Fruit fly (Drosophila melanogaster): ENCODE results near the gene Or85e.
A peak's percentile ranks its signal among the peaks of the same experiment; 100 is the strongest.

The Or85e gene

DNA sequence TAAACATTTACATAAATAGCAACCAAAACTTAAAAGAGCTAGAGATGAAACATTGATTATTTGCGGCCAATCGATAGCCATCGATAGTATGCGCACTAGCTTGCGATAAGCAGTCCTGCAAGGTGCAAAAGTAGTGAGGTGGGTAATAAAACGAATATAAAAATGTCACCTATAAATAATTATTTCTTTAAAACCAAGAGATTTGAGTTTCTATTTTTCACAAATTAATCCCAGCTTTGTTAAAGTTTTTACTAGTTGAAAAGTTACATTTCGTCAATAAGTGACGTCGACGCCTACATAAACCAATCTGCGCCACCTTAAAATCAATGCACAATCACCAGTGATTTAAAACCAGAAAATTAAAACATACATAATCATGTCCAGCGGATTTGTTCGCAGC lies 15.1 kb upstream of the Or85e start, which contains the start of the genes Mkk4 and SLIRP2:
Gene Mkk4 (minus strand): TSS at position 56 of the 400 bp plus-strand sequence.
Gene SLIRP2 (plus strand): TSS at position 344 of the 400 bp plus-strand sequence.
- peak; percentile 99 for TF ChIP-seq CG8301 (tag; optimal IDR thresholded peaks at IDR 0.05)
- peak; percentile 50 for TF ChIP-seq EcR (GFP tag; optimal IDR thresholded peaks at IDR 0.05)
- TF ChIP-seq Pif1B (GFP tag; optimal IDR thresholded peaks at IDR 0.05) = peak; percentile 99
- peak; percentile 99 for TF ChIP-seq CG8159 (tag; optimal IDR thresholded peaks at IDR 0.05)
- peak; percentile 97 for TF ChIP-seq Snoo (tag; optimal IDR thresholded peaks at IDR 0.05)
- TF ChIP-seq CG32121 (GFP tag; IDR thresholded peaks at IDR 0.05) = peak; percentile 98
- TF ChIP-seq D1 (tag; optimal IDR thresholded peaks at IDR 0.05) = no peak
- TF ChIP-seq CG4496 (GFP tag; IDR thresholded peaks at IDR 0.05) = peak; percentile 99
- peak; percentile 99 for TF ChIP-seq CG15710 (tag; optimal IDR thresholded peaks at IDR 0.05)
- peak; percentile 93 for TF ChIP-seq gl (tag; optimal IDR thresholded peaks at IDR 0.05)
- TF ChIP-seq Ets98B (GFP tag; IDR thresholded peaks at IDR 0.05) = peak; percentile 99
- TF ChIP-seq Pif1A (GFP tag; optimal IDR thresholded peaks at IDR 0.05) = peak; percentile 99
- TF ChIP-seq rn (GFP tag; IDR thresholded peaks at IDR 0.05) = peak; percentile 97
- TF ChIP-seq CG14655 (GFP tag; optimal IDR thresholded peaks at IDR 0.05) = peak; percentile 99
- peak; percentile 99 for TF ChIP-seq fd96Ca (GFP tag; IDR thresholded peaks at IDR 0.05)
- TF ChIP-seq CG17806 (tag; optimal IDR thresholded peaks at IDR 0.05) = peak; percentile 99
- peak; percentile 99 for TF ChIP-seq CG34367 (tag; optimal IDR thresholded peaks at IDR 0.05)
- peak; percentile 98 for TF ChIP-seq CG9948 (tag; optimal IDR thresholded peaks at IDR 0.05)
- no peak for TF ChIP-seq CG13204 (GFP tag; optimal IDR thresholded peaks at IDR 0.05)
- TF ChIP-seq CG10348 (GFP tag; IDR thresholded peaks at IDR 0.05) = peak; percentile 93
- TF ChIP-seq CG12605 (GFP tag; IDR thresholded peaks at IDR 0.05) = peak; percentile 98

DNA sequence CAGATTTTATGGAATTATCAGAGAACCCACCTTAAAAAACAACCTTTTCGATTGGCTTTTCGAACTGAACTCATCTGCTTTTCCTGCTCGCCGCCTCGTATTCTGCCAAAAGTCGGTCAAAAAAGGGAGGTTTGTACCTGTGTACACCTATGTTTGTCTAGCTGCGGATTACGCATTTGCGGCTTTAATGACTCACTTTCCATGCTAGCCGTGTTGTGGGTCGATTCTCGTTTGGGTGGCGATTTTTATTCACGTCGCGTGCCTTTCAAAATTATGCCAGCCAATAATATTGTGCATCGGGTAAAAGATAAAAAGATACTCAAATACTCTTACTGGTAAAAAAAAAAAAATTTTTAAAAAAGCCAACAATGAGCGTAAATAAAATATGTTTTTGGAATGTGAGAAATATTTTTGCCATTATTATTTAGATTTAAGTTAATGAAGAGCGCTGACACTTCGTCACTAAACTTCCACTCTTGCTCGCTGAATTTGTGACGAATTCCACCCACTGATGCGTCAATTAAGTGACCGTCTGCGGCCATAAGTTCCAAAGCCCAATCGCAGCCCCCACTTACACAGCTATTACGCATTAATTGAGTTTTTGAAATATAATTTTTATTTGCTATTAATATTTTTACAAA lies 10.0 kb upstream of the Or85e start, which contains the start of gene Cyp313b1:
Gene Cyp313b1 (minus strand): TSS at position 71 of the 641 bp plus-strand sequence.
- TF ChIP-seq Ets98B (GFP tag; IDR thresholded peaks at IDR 0.05) (no peak), CG15710 (tag; optimal IDR thresholded peaks at IDR 0.05) (no peak), EcR (GFP tag; optimal IDR thresholded peaks at IDR 0.05) (no peak), CG17806 (tag; optimal IDR thresholded peaks at IDR 0.05) (no peak), CG32121 (GFP tag; IDR thresholded peaks at IDR 0.05) (no peak), CG12605 (GFP tag; IDR thresholded peaks at IDR 0.05) (no peak), CG9948 (tag; optimal IDR thresholded peaks at IDR 0.05) (no peak), Snoo (tag; optimal IDR thresholded peaks at IDR 0.05) (no peak), CG14655 (GFP tag; optimal IDR thresholded peaks at IDR 0.05) (no peak), CG13204 (GFP tag; optimal IDR thresholded peaks at IDR 0.05) (no peak), CG10348 (GFP tag; IDR thresholded peaks at IDR 0.05) (no peak), rn (GFP tag; IDR thresholded peaks at IDR 0.05) (no peak), D1 (tag; optimal IDR thresholded peaks at IDR 0.05) (no peak), fd96Ca (GFP tag; IDR thresholded peaks at IDR 0.05) (no peak), Pif1A (GFP tag; optimal IDR thresholded peaks at IDR 0.05) (no peak)

DNA sequence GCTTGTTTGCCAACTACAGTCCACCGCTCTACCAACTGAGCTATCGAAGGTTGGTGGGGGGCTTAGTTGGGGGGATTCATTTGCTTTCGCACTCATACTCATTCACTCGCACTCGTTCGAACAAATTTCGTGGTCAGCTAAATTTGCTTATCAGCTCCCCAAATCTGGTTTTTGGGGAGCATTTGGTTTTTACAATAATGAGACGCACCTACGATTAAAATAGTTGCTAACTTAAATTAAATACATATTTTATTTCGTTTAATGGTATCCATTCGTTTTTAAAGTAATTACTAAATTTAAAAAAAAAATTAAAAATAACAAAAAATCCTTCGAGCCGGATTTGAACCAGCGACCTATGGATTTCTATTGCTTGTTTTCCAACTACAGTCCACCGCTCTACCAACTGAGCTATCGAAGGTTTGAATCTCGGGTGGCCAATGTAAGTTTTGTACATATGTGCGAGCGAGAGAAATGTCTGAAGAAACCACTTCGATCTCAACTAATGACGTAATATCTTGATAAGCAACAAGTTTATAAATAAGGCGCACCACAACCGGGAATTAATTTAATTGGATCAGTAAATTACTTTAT lies 6.8 kb upstream of the Or85e start:
- TF ChIP-seq CG17806 (tag; optimal IDR thresholded peaks at IDR 0.05) (no peak), CG8301 (tag; optimal IDR thresholded peaks at IDR 0.05) (no peak), CG10348 (GFP tag; IDR thresholded peaks at IDR 0.05) (no peak), CG4496 (GFP tag; IDR thresholded peaks at IDR 0.05) (0 out of 3 replicates have a peak, but pooled peaks have one; percentile 21), EcR (GFP tag; optimal IDR thresholded peaks at IDR 0.05) (no peak), CG12605 (GFP tag; IDR thresholded peaks at IDR 0.05) (no peak), CG9948 (tag; optimal IDR thresholded peaks at IDR 0.05) (no peak), Pif1A (GFP tag; optimal IDR thresholded peaks at IDR 0.05) (no peak), rn (GFP tag; IDR thresholded peaks at IDR 0.05) (no peak)

DNA sequence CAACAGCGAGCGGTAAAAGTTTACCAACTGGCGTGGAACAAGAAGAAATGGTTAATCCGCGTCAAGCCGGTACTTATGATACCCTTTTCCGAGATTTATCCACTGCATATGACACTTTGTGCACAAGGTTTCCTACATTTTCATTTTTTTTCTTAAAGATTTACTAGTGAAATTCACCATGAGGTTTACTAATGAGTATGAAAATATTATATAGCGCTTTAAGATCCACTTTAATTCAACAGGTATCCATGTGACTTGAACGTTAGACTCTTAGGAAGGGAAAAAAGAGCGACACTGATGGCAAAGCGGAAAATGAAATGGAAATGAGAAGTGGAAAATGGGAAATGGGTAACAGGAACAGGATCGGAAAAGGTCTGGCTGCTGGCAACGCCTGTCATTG lies 3.0 kb upstream of the Or85e start:
- TF ChIP-seq CG32121 (GFP tag; IDR thresholded peaks at IDR 0.05) = no peak
- TF ChIP-seq CG9948 (tag; optimal IDR thresholded peaks at IDR 0.05) = no peak
- no peak for TF ChIP-seq CG14655 (GFP tag; optimal IDR thresholded peaks at IDR 0.05)
- TF ChIP-seq EcR (GFP tag; optimal IDR thresholded peaks at IDR 0.05) = no peak
- TF ChIP-seq fd96Ca (GFP tag; IDR thresholded peaks at IDR 0.05) = no peak
- no peak for TF ChIP-seq rn (GFP tag; IDR thresholded peaks at IDR 0.05)
- no peak for TF ChIP-seq CG17806 (tag; optimal IDR thresholded peaks at IDR 0.05)
- no peak for TF ChIP-seq D1 (tag; optimal IDR thresholded peaks at IDR 0.05)
- TF ChIP-seq CG13204 (GFP tag; optimal IDR thresholded peaks at IDR 0.05) = no peak
- no peak for TF ChIP-seq Pif1B (GFP tag; optimal IDR thresholded peaks at IDR 0.05)
- TF ChIP-seq Snoo (tag; optimal IDR thresholded peaks at IDR 0.05) = no peak
- TF ChIP-seq CG4496 (GFP tag; IDR thresholded peaks at IDR 0.05) = no peak

DNA sequence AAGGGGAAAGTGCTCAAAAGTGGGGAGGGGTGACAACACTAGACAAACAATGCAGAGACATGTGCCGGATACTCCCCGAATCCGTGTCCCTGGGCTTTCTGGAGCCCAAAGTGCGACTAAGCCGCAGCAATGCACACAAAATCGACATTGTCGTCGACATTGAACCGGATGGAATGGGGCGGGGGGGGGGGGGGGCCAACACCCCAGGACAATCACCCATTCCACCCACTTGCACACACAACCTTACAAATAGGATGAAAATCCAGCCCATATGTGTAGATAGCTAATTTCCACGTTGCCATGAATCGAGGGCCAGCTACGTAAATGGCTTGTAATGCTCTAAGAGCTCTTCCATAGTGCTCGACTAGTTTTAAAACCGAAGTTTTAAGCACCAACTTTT lies 14.9 kb downstream of the Or85e start:
- TF ChIP-seq Snoo (tag; optimal IDR thresholded peaks at IDR 0.05) (no peak), CG15710 (tag; optimal IDR thresholded peaks at IDR 0.05) (no peak)

DNA sequence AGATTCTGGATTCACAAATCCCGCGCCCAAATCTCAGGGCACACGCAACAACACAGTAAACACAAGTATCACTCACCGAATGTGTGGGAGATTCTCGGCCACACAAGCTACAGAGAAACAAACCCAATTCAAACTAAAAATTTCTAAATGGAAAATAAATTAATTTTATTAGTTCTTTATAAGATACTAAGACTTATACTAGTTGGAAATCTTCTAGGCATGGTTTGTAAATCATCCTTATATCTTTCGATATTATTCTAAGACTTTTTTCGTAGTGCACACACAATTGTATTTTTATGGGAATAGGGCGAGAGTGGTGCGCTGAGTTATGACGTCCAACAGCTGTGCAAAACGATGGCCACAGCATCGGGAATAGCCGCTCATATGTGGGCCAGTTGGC lies 16.6 kb downstream of the Or85e start:
- TF ChIP-seq CG14655 (GFP tag; optimal IDR thresholded peaks at IDR 0.05) = no peak
- no peak for TF ChIP-seq EcR (GFP tag; optimal IDR thresholded peaks at IDR 0.05)
- no peak for TF ChIP-seq Ets98B (GFP tag; IDR thresholded peaks at IDR 0.05)
- no peak for TF ChIP-seq CG8159 (tag; optimal IDR thresholded peaks at IDR 0.05)
- no peak for TF ChIP-seq Pif1B (GFP tag; optimal IDR thresholded peaks at IDR 0.05)
- no peak for TF ChIP-seq CG13204 (GFP tag; optimal IDR thresholded peaks at IDR 0.05)
- no peak for TF ChIP-seq CG8301 (tag; optimal IDR thresholded peaks at IDR 0.05)
- no peak for TF ChIP-seq rn (GFP tag; IDR thresholded peaks at IDR 0.05)
- TF ChIP-seq CG12605 (GFP tag; IDR thresholded peaks at IDR 0.05) = no peak
- no peak for TF ChIP-seq CG32121 (GFP tag; IDR thresholded peaks at IDR 0.05)
- TF ChIP-seq CG17806 (tag; optimal IDR thresholded peaks at IDR 0.05) = no peak
- no peak for TF ChIP-seq D1 (tag; optimal IDR thresholded peaks at IDR 0.05)
- no peak for TF ChIP-seq Snoo (tag; optimal IDR thresholded peaks at IDR 0.05)
- no peak for TF ChIP-seq gl (tag; optimal IDR thresholded peaks at IDR 0.05)
- no peak for TF ChIP-seq CG4496 (GFP tag; IDR thresholded peaks at IDR 0.05)
- TF ChIP-seq CG15710 (tag; optimal IDR thresholded peaks at IDR 0.05) = no peak
- no peak for TF ChIP-seq CG10348 (GFP tag; IDR thresholded peaks at IDR 0.05)
- TF ChIP-seq Pif1A (GFP tag; optimal IDR thresholded peaks at IDR 0.05) = no peak
- TF ChIP-seq CG34367 (tag; optimal IDR thresholded peaks at IDR 0.05) = no peak
